Worm (Caenorhabditis elegans): Measurements from ENCODE around the gene sptl-3.

- TF ChIP-seq elt-1 (tag; optimal IDR thresholded peaks at IDR 0.05) (no peak), ama-1 (optimal IDR thresholded peaks at IDR 0.05) (no peak), jun-1 (tag; optimal IDR thresholded peaks at IDR 0.05) (no peak)
Observed at ce11 chrV:13923851-13924250, 30.7 kb downstream of the sptl-3 start, which contains the start of gene srxa-11.

All from whole organism, L3 larva.